Worm (Caenorhabditis elegans) whole organism, L3 larva: ENCODE results near the gene fut-8.

ENCODE experiments used
- jun-1 ChIP-seq: fragments of 150-350 bp; optimal IDR thresholded peaks from 2 replicates; lab custom pipeline; 2014; ENCODE audit warnings: missing biosample characterization, missing genetic modification reagents, missing genetic modification characterization
- nhr-237 ChIP-seq: fragments of 150-350 bp; optimal IDR thresholded peaks from 2 replicates; lab custom pipeline; 2014; ENCODE audit warnings: missing biosample characterization, missing genetic modification characterization
- nhr-28 ChIP-seq: fragments of 150-350 bp; optimal IDR thresholded peaks from 2 replicates; lab custom pipeline; 2014; ENCODE audit warnings: missing biosample characterization, missing genetic modification characterization
- pha-4 ChIP-seq: fragments of 150-350 bp; optimal IDR thresholded peaks from 2 replicates; lab custom pipeline; 2014; ENCODE audit warnings: missing biosample characterization, missing genetic modification reagents, missing genetic modification characterization

DNA sequence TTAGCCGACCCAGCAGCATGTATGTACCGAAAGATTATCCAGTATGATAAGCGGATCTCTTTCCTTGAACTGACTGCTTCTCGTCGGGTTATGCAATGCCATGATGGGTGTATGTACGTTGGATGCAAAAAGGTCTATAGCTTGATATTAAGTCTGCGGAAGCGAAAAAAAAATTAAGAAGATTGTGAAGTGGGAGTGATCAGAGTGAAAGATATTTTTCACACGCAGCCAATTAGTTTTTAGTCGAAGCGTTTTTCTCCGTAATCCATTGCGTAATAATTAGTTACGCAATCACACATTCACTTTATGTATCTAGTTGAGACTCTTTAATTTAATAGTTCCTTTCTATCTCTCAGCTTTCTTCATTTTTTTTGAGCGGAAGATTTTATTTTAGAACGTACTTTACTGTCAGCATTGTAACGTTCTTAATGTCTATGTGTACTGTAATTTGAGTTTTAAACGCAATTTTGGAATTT is 40.6 kb downstream of the fut-8 start:
- no peak for TF ChIP-seq nhr-237
- TF ChIP-seq pha-4 (tag; lab: Kevin White, UChicago), result no peak
- no peak for TF ChIP-seq jun-1 (tag; lab: Kevin White, UChicago)
- TF ChIP-seq nhr-28, result no peak
